Worm (Caenorhabditis elegans): ENCODE measurements around the gene srbc-13.
"Not testable (repeated sequence)": the region's sequence is repeated elsewhere in the genome, so short reads cannot be mapped to it uniquely, and the experiment has no call there.

DNA sequence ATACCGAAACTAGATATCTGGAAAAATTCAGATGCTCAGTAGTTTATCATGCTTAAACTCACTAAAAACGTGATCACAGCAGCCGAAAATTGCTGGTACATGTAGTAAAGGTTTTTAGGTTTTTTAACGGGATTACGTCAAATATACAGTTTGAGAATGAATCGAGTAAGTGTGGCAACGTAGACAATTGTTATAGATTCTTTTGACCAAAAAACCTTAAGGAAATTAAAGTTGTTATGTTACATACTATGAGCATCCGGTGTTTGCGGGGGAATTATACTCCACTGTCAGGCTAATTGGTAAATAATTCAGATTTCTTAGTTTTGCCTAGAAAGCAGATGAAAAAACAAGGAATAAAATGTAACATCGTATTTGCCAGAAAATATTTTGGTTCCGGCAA is 27.0 kb upstream of the srbc-13 start, which contains the start of gene srx-32:
- TF ChIP-seq ama-1 (optimal IDR thresholded peaks at IDR 0.05); B0310.2 (tag; optimal IDR thresholded peaks at IDR 0.05); flt-1 (GFP tag; IDR thresholded peaks at IDR 0.05): not testable (repeated sequence)
